Fruit fly (Drosophila melanogaster): ENCODE results near the gene CCKLR-17D1.

DNA sequence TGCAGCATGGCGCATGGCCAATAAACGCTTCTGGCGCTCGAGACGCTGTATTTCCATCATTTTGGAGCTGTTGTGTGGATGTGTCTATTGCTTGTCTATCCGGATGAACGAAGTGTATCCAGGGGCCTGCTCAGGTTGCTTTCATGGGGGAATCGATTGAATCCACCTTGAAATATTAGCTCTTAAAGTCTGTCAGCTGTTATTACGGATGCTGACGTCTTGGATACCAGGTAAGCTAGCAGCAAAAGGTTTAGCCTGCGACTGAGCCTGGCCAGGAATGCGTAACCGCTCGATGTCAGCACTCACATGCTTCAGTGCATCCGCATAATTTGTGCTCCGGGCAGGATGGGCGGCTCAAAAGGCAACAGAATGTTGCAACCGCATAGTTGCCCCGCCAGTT lies 21.8 kb upstream of the CCKLR-17D1 start, which contains the start of gene CG12609:
- no peak for TF ChIP-seq Crg-1 (GFP tag; optimal IDR thresholded peaks at IDR 0.05)
- no peak for TF ChIP-seq tj (GFP tag; optimal IDR thresholded peaks at IDR 0.05)
- TF ChIP-seq cic (GFP tag; optimal IDR thresholded peaks at IDR 0.05), result no peak
- TF ChIP-seq CG14711 (tag; optimal IDR thresholded peaks at IDR 0.05), result no peak
- no peak for TF ChIP-seq CG5204 (GFP tag; optimal IDR thresholded peaks at IDR 0.05)
- no peak for TF ChIP-seq Mnt (GFP tag; optimal IDR thresholded peaks at IDR 0.05)
- TF ChIP-seq Hr96 (GFP tag; optimal IDR thresholded peaks at IDR 0.05), result no peak
- no peak for TF ChIP-seq ovo (GFP tag; optimal IDR thresholded peaks at IDR 0.05)
- no peak for TF ChIP-seq cnc (optimal IDR thresholded peaks at IDR 0.05)
- TF ChIP-seq CG7045 (GFP tag; optimal IDR thresholded peaks at IDR 0.05), result no peak

Data from whole organism, adult.